Worm (Caenorhabditis elegans): Measurements from ENCODE around the gene C12D12.3.

- TF ChIP-seq W03F9.2 (tag; optimal IDR thresholded peaks at IDR 0.05) = no peak
- TF ChIP-seq him-1 (tag; optimal IDR thresholded peaks at IDR 0.05) = no peak
- no peak for TF ChIP-seq dao-5 (tag; optimal IDR thresholded peaks at IDR 0.05)
These were observed 17.5 kb downstream of the C12D12.3 start for ce11 chrX:3506556-3506955.
